Worm (Caenorhabditis elegans): ENCODE results near the gene lin-14.
A peak's percentile ranks its signal among the peaks of the same experiment; 100 is the strongest.

DNA sequence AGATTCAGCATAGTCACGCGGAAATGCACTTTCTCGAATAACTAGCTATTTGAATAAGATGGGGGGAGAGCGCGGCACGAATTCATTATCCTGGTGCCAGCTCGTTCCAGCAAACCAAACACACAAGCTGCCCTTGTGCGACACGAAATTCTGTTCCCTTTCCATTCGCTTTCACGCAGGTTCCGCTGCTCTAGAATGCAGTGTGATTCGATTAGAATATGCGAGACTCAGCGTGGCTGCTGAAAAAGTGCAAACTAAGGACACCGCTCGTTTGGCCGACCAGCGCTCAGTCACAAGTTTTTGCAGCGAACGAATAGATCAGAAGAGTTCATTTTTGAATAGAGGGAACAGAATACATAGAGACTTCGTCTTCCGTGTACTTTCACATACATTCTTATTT, 16.8 kb downstream of the lin-14 start:
- no peak for TF ChIP-seq ceh-16 (tag; optimal IDR thresholded peaks at IDR 0.05)
- no peak for TF ChIP-seq nhr-12 (tag; optimal IDR thresholded peaks at IDR 0.05)
- peak; percentile 46 for TF ChIP-seq nfya-1 (tag; optimal IDR thresholded peaks at IDR 0.05; ENCODE audit: insufficient read depth)
- TF ChIP-seq sea-2 (GFP tag; optimal IDR thresholded peaks at IDR 0.05): no peak
- TF ChIP-seq nhr-76 (tag; optimal IDR thresholded peaks at IDR 0.05): no peak
- no peak for TF ChIP-seq pha-4 (tag; optimal IDR thresholded peaks at IDR 0.05)
- TF ChIP-seq nhr-77 (tag; optimal IDR thresholded peaks at IDR 0.05): no peak
- no peak for TF ChIP-seq ztf-11 (tag; optimal IDR thresholded peaks at IDR 0.05)
- TF ChIP-seq nhr-23 (tag; optimal IDR thresholded peaks at IDR 0.05): no peak
- TF ChIP-seq pqm-1 (tag; optimal IDR thresholded peaks at IDR 0.05): peak; percentile 32
- no peak for TF ChIP-seq mdl-1 (tag; optimal IDR thresholded peaks at IDR 0.05)

Measured in whole organism, L3 larva.